Worm (Caenorhabditis elegans) whole organism, midembryonic: ENCODE measurements around the gene F53A3.1.

Experiments used
- T22C8.4 ChIP-seq: fragments of 200-800 bp; sonication (Bioruptor generic); IDR thresholded peaks from 2 replicates; pipeline ENCODE4 v1.3.6; 2022; ENCODE audit warnings: missing genetic modification characterization, missing compliant biosample characterization
- cog-1 ChIP-seq: sonication (generic microtip); optimal IDR thresholded peaks from 2 replicates; lab custom pipeline; 2016; ENCODE audit warnings: missing genetic modification characterization, missing compliant biosample characterization
- flt-1 ChIP-seq: fragments of 200-800 bp; sonication (Bioruptor generic); IDR thresholded peaks from 2 replicates; pipeline ENCODE4 v1.3.6; 2022; ENCODE audit warnings: missing genetic modification characterization, missing compliant biosample characterization
- klf-2 ChIP-seq: fragments of 200-800 bp; sonication (Bioruptor generic); conservative IDR thresholded peaks from 2 replicates; pipeline ENCODE4 v1.3.6; 2022; ENCODE audit warnings: missing genetic modification reagents, missing genetic modification characterization, missing compliant biosample characterization
- ref-1 ChIP-seq: fragments of 200-800 bp; sonication (Bioruptor generic); conservative IDR thresholded peaks from 2 replicates; pipeline ENCODE4 v1.3.6; 2022; ENCODE audit warnings: missing genetic modification reagents, missing genetic modification characterization, missing compliant biosample characterization
- ztf-23 ChIP-seq: fragments of 200-800 bp; sonication (Bioruptor generic); IDR thresholded peaks from 2 replicates; pipeline ENCODE4 v1.3.6; 2022; ENCODE audit warnings: missing genetic modification reagents, missing genetic modification characterization, missing compliant biosample characterization

- no peak for TF ChIP-seq klf-2 (GFP tag; lab: Robert Waterston, UW)
- no peak for TF ChIP-seq flt-1 (GFP tag; lab: Robert Waterston, UW)
- no peak for TF ChIP-seq ref-1
- TF ChIP-seq cog-1 (tag; lab: Kevin White, UChicago), result no peak
- TF ChIP-seq ztf-23 (GFP tag; lab: Robert Waterston, UW), result no peak
- TF ChIP-seq T22C8.4, result no peak
Observed at ce11 chrIII:1925786-1926185, 17.7 kb downstream of the F53A3.1 start.
